Worm (Caenorhabditis elegans) whole organism, L4 larva: ENCODE data around the gene F46C5.1.

ENCODE experiments used
- F10B5.3 ChIP-seq: sonication (generic microtip); optimal IDR thresholded peaks from 2 replicates; lab custom pipeline; 2016; ENCODE audit warnings: mild to moderate bottlenecking, missing genetic modification characterization, missing compliant biosample characterization
- F26F4.8 ChIP-seq: fragments of 200-800 bp; sonication (Bioruptor generic); conservative IDR thresholded peaks from 2 replicates; pipeline ENCODE4 v1.3.6; 2022; ENCODE audit warnings: missing genetic modification characterization, missing compliant biosample characterization
- F37D6.2 ChIP-seq: sonication (generic microtip); optimal IDR thresholded peaks from 2 replicates; lab custom pipeline; 2016; ENCODE audit warnings: mild to moderate bottlenecking, missing genetic modification characterization, missing compliant biosample characterization
- F49E8.2 ChIP-seq: sonication (generic microtip); optimal IDR thresholded peaks from 2 replicates; lab custom pipeline; 2016; ENCODE audit warnings: missing compliant biosample characterization, mild to moderate bottlenecking, missing genetic modification characterization, borderline replicate concordance
- R02D3.7 ChIP-seq: fragments of 150-350 bp; sonication (generic microtip); optimal IDR thresholded peaks from 3 replicates; lab custom pipeline; 2014; ENCODE audit warnings: missing biosample characterization, missing genetic modification characterization
- Y48G9A.11 ChIP-seq: fragments of 200-800 bp; sonication (Bioruptor generic); IDR thresholded peaks from 2 replicates; pipeline ENCODE4 v1.3.6; 2022; ENCODE audit warnings: missing genetic modification reagents, missing genetic modification characterization, missing compliant biosample characterization
- Y75B8A.6 ChIP-seq: fragments of 200-800 bp; sonication (Bioruptor generic); IDR thresholded peaks from 2 replicates; pipeline ENCODE4 v1.3.6; 2022; ENCODE audit warnings: missing genetic modification reagents, missing genetic modification characterization, missing compliant biosample characterization
- ZK337.2 ChIP-seq: fragments of 200-800 bp; sonication (Bioruptor generic); IDR thresholded peaks from 2 replicates; pipeline ENCODE4 v1.3.6; 2022; ENCODE audit warnings: missing genetic modification reagents, missing genetic modification characterization, missing compliant biosample characterization
- ama-1 ChIP-seq: fragments of 150-350 bp; optimal IDR thresholded peaks from 2 replicates; lab custom pipeline; 2014; ENCODE audit warnings: inconsistent platforms, mixed read lengths
- arid-1 ChIP-seq: fragments of 200-800 bp; sonication (Bioruptor generic); conservative IDR thresholded peaks from 2 replicates; pipeline ENCODE4 v1.3.6; 2022; ENCODE audit warnings: missing genetic modification reagents, missing genetic modification characterization, missing compliant biosample characterization
- attf-4 ChIP-seq: sonication (generic microtip); optimal IDR thresholded peaks from 3 replicates; lab custom pipeline; 2017; ENCODE audit warnings: missing biosample characterization, missing genetic modification characterization
- ceh-44 ChIP-seq: fragments of 200-800 bp; sonication (Bioruptor generic); IDR thresholded peaks from 2 replicates; pipeline ENCODE4 v1.3.6; 2022; ENCODE audit warnings: missing genetic modification reagents, missing genetic modification characterization, missing compliant biosample characterization
- ces-1 ChIP-seq: fragments of 150-350 bp; sonication (generic microtip); optimal IDR thresholded peaks from 4 replicates; lab custom pipeline; 2014; ENCODE audit warnings: missing biosample characterization, missing genetic modification reagents, missing genetic modification characterization
- ctbp-1 ChIP-seq: fragments of 200-800 bp; sonication (Bioruptor generic); IDR thresholded peaks from 2 replicates; pipeline ENCODE4 v1.3.6; 2022; ENCODE audit warnings: missing genetic modification reagents, missing genetic modification characterization, missing compliant biosample characterization
- daf-8 ChIP-seq: fragments of 200-800 bp; sonication (Bioruptor generic); IDR thresholded peaks from 2 replicates; pipeline ENCODE4 v1.3.6; 2022; ENCODE audit warnings: missing genetic modification characterization, missing compliant biosample characterization
- dmd-8 ChIP-seq: fragments of 200-800 bp; sonication (Bioruptor generic); IDR thresholded peaks from 2 replicates; pipeline ENCODE4 v1.3.6; 2022; ENCODE audit warnings: missing genetic modification characterization, missing compliant biosample characterization
- dpl-1 ChIP-seq: fragments of 150-350 bp; optimal IDR thresholded peaks from 2 replicates; lab custom pipeline; 2014; ENCODE audit warnings: missing biosample characterization, missing genetic modification reagents, missing genetic modification characterization
- duxl-1 ChIP-seq: sonication (generic microtip); optimal IDR thresholded peaks from 2 replicates; lab custom pipeline; 2016; ENCODE audit warnings: mild to moderate bottlenecking, missing genetic modification characterization, moderate library complexity, missing compliant biosample characterization; ENCODE audit not compliant: poor library complexity
- egl-43 ChIP-seq: fragments of 200-800 bp; sonication (Bioruptor generic); IDR thresholded peaks from 2 replicates; pipeline ENCODE4 v1.3.6; 2022; ENCODE audit warnings: missing genetic modification reagents, missing genetic modification characterization, missing compliant biosample characterization
- fkh-10 ChIP-seq: fragments of 150-350 bp; optimal IDR thresholded peaks from 2 replicates; lab custom pipeline; 2014; ENCODE audit warnings: missing biosample characterization, missing genetic modification reagents, missing genetic modification characterization
- fos-1 ChIP-seq: fragments of 150-350 bp; optimal IDR thresholded peaks from 2 replicates; lab custom pipeline; 2014; ENCODE audit warnings: missing biosample characterization, missing genetic modification characterization
- hif-1 ChIP-seq, 2 experiments: sonication (generic microtip); optimal IDR thresholded peaks; 2 replicates each; lab custom pipeline; 2016 to 2017; ENCODE audit warnings: missing compliant biosample characterization in 2 of 2, missing genetic modification characterization in 2 of 2, missing genetic modification reagents in 2 of 2, missing genotype in 2 of 2, mild to moderate bottlenecking in 1 of 2
- jun-1 ChIP-seq: fragments of 150-350 bp; optimal IDR thresholded peaks from 2 replicates; lab custom pipeline; 2014; ENCODE audit warnings: missing biosample characterization, missing genetic modification reagents, missing genetic modification characterization
- lin-1 ChIP-seq: fragments of 200-800 bp; sonication (Bioruptor generic); IDR thresholded peaks from 2 replicates; pipeline ENCODE4 v1.3.6; 2022; ENCODE audit warnings: missing genetic modification reagents, missing genetic modification characterization, missing compliant biosample characterization
- lin-29 ChIP-seq: fragments of 200-800 bp; sonication (Bioruptor generic); IDR thresholded peaks from 2 replicates; pipeline ENCODE4 v1.3.6; 2022; ENCODE audit warnings: missing genetic modification reagents, missing genetic modification characterization, missing compliant biosample characterization
- lir-3 ChIP-seq: sonication (generic microtip); optimal IDR thresholded peaks from 2 replicates; lab custom pipeline; 2016; ENCODE audit warnings: mild to moderate bottlenecking, missing genetic modification characterization, missing compliant biosample characterization
- madf-5 ChIP-seq, 2 experiments: fragments of 200-800 bp; sonication (Bioruptor generic); IDR thresholded peaks; 2 replicates each; pipeline ENCODE4 v1.3.6; 2022; ENCODE audit warnings: missing compliant biosample characterization in 2 of 2, missing genetic modification characterization in 2 of 2
- madf-9 ChIP-seq: fragments of 200-800 bp; sonication (Bioruptor generic); conservative IDR thresholded peaks from 2 replicates; pipeline ENCODE4 v1.3.6; 2022; ENCODE audit warnings: missing genetic modification reagents, missing genetic modification characterization, missing compliant biosample characterization
- mdt-29 ChIP-seq: fragments of 200-800 bp; sonication (Bioruptor generic); IDR thresholded peaks from 2 replicates; pipeline ENCODE4 v1.3.6; 2022; ENCODE audit warnings: missing genetic modification reagents, missing genetic modification characterization, missing compliant biosample characterization
- mep-1 ChIP-seq: fragments of 150-350 bp; sonication (generic microtip); optimal IDR thresholded peaks from 3 replicates; lab custom pipeline; 2014; ENCODE audit warnings: missing biosample characterization, missing genetic modification characterization
- mes-2 ChIP-seq: sonication (generic microtip); optimal IDR thresholded peaks from 2 replicates; lab custom pipeline; 2016; ENCODE audit warnings: missing genotype, mild to moderate bottlenecking, missing genetic modification characterization, missing compliant biosample characterization; ENCODE audit not compliant: poor library complexity, severe bottlenecking
- mxl-2 ChIP-seq: fragments of 200-800 bp; sonication (Bioruptor generic); conservative IDR thresholded peaks from 2 replicates; pipeline ENCODE4 v1.3.6; 2022; ENCODE audit warnings: missing genetic modification reagents, missing genetic modification characterization, missing compliant biosample characterization
- mxl-3 ChIP-seq: fragments of 200-800 bp; sonication (Bioruptor generic); optimal IDR thresholded peaks from 2 replicates; lab custom pipeline; 2018; ENCODE audit warnings: mild to moderate bottlenecking, missing genetic modification characterization, missing compliant biosample characterization
- nhr-10 ChIP-seq: fragments of 150-350 bp; optimal IDR thresholded peaks from 2 replicates; lab custom pipeline; 2014; ENCODE audit warnings: missing biosample characterization, missing genetic modification characterization
- nhr-111 ChIP-seq: fragments of 200-800 bp; sonication (Bioruptor generic); optimal IDR thresholded peaks from 2 replicates; lab custom pipeline; 2018; ENCODE audit warnings: mild to moderate bottlenecking, missing genetic modification characterization, missing compliant biosample characterization
- nhr-237 ChIP-seq: sonication (generic microtip); optimal IDR thresholded peaks from 2 replicates; lab custom pipeline; 2017; ENCODE audit warnings: missing biosample characterization, missing genetic modification characterization
- nhr-28 ChIP-seq: fragments of 150-350 bp; optimal IDR thresholded peaks from 2 replicates; lab custom pipeline; 2014; ENCODE audit warnings: missing biosample characterization, missing genetic modification characterization
- nhr-76 ChIP-seq: fragments of 150-350 bp; optimal IDR thresholded peaks from 2 replicates; lab custom pipeline; 2014; ENCODE audit warnings: missing biosample characterization, missing genetic modification characterization
- php-3 ChIP-seq: fragments of 200-800 bp; sonication (Bioruptor generic); IDR thresholded peaks from 2 replicates; pipeline ENCODE4 v1.3.6; 2022; ENCODE audit warnings: missing genetic modification reagents, missing genetic modification characterization, missing compliant biosample characterization
- pqm-1 ChIP-seq: sonication (generic microtip); optimal IDR thresholded peaks from 2 replicates; lab custom pipeline; 2017; ENCODE audit warnings: missing biosample characterization, missing genetic modification characterization
- rbr-2 ChIP-seq: sonication (generic microtip); optimal IDR thresholded peaks from 2 replicates; lab custom pipeline; 2016; ENCODE audit warnings: missing genotype, missing genetic modification characterization, missing compliant biosample characterization
- sdz-12 ChIP-seq: fragments of 200-800 bp; sonication (Bioruptor generic); optimal IDR thresholded peaks from 2 replicates; lab custom pipeline; 2018; ENCODE audit warnings: mild to moderate bottlenecking, missing genetic modification characterization, missing compliant biosample characterization
- snpc-1.2 ChIP-seq: fragments of 200-800 bp; sonication (Bioruptor generic); IDR thresholded peaks from 2 replicates; pipeline ENCODE4 v1.3.6; 2022; ENCODE audit warnings: missing genetic modification reagents, missing genetic modification characterization, missing compliant biosample characterization
- spr-1 ChIP-seq: sonication (generic microtip); optimal IDR thresholded peaks from 2 replicates; lab custom pipeline; 2016; ENCODE audit warnings: mild to moderate bottlenecking, missing genetic modification characterization, missing compliant biosample characterization
- spr-3 ChIP-seq: fragments of 200-800 bp; sonication (Bioruptor generic); optimal IDR thresholded peaks from 2 replicates; lab custom pipeline; 2018; ENCODE audit warnings: mild to moderate bottlenecking, missing genetic modification characterization, missing compliant biosample characterization
- tag-97 ChIP-seq: fragments of 200-800 bp; sonication (Bioruptor generic); IDR thresholded peaks from 2 replicates; pipeline ENCODE4 v1.3.6; 2022; ENCODE audit warnings: missing genetic modification characterization, missing compliant biosample characterization
- unc-62 ChIP-seq, 3 experiments: fragments of 150-350 bp in 1 of 3; sonication (generic microtip); optimal IDR thresholded peaks in 2 of 3; peaks in 1 of 3; 1 replicate in 1 of 3; 2 replicates in 2 of 3; lab custom pipeline; 2014 to 2017; ENCODE audit warnings: missing biosample characterization in 3 of 3, missing genetic modification characterization in 3 of 3, missing genetic modification reagents in 3 of 3, missing genotype in 1 of 3
- zag-1 ChIP-seq: fragments of 150-350 bp; optimal IDR thresholded peaks from 2 replicates; lab custom pipeline; 2014; ENCODE audit warnings: missing biosample characterization, missing genetic modification characterization
- zfp-3 ChIP-seq: fragments of 200-800 bp; sonication (Bioruptor generic); conservative IDR thresholded peaks from 2 replicates; pipeline ENCODE4 v1.3.6; 2022; ENCODE audit warnings: missing genetic modification reagents, missing genetic modification characterization, missing compliant biosample characterization
- ztf-11 ChIP-seq: fragments of 150-350 bp; optimal IDR thresholded peaks from 2 replicates; lab custom pipeline; 2014; ENCODE audit warnings: missing biosample characterization, missing genetic modification characterization

F46C5.1 gene

ce11 chrII:8787376-8787775, 33.6 kb downstream of the F46C5.1 start (continued):
- TF ChIP-seq ztf-11 (tag; lab: Kevin White, UChicago) (no peak), spr-1 (tag; lab: Kevin White, UChicago) (peak; percentile 71), hif-1 (tag; optimal IDR thresholded peaks at IDR 0.05; lab: Kevin White, UChicago) (peak in 1 of 2 experiments; percentile 83), ceh-44 (GFP tag; lab: Robert Waterston, UW) (no peak), ama-1 (peak; percentile 90), duxl-1 (tag; lab: Kevin White, UChicago) (peak; percentile 77), nhr-111 (GFP tag; lab: Kevin White, UChicago) (no peak), mes-2 (tag; lab: Kevin White, UChicago) (peak; percentile 88), ces-1 (no peak), php-3 (GFP tag; lab: Robert Waterston, UW) (peak; percentile 81), nhr-237 (tag; lab: Kevin White, UChicago) (no peak), fos-1 (tag; lab: Kevin White, UChicago) (no peak), mxl-2 (GFP tag; lab: Robert Waterston, UW) (no peak), nhr-10 (no peak), madf-5 (GFP tag; IDR thresholded peaks at IDR 0.05; lab: Robert Waterston, UW) (no peak), rbr-2 (tag; lab: Kevin White, UChicago) (peak; percentile 93), dpl-1 (GFP tag; lab: Kevin White, UChicago) (peak; percentile 78), egl-43 (GFP tag; lab: Robert Waterston, UW) (peak; percentile 81; the same call in 1 of the 2 replicates), F37D6.2 (tag; lab: Kevin White, UChicago) (peak; percentile 58), mxl-3 (GFP tag; lab: Kevin White, UChicago) (peak; percentile 73), dmd-8 (GFP tag; lab: Robert Waterston, UW) (no peak), F26F4.8 (GFP tag; lab: Robert Waterston, UW) (no peak), madf-9 (GFP tag; lab: Robert Waterston, UW) (peak; percentile 50; the same call in 1 of the 2 replicates), nhr-28 (tag; lab: Kevin White, UChicago) (peak; percentile 89), zag-1 (no peak), attf-4 (tag; lab: Kevin White, UChicago) (no peak), jun-1 (tag; lab: Kevin White, UChicago) (peak; percentile 90), snpc-1.2 (GFP tag; lab: Robert Waterston, UW) (peak; percentile 58), mdt-29 (GFP tag; lab: Robert Waterston, UW) (peak; percentile 92), lin-29 (peak; percentile 51; the same call in 1 of the 2 replicates), Y75B8A.6 (no peak), arid-1 (GFP tag; lab: Robert Waterston, UW) (peak; percentile 66; the same call in 1 of the 2 replicates), Y48G9A.11 (GFP tag; lab: Robert Waterston, UW) (no peak), lin-1 (GFP tag; lab: Robert Waterston, UW) (0 out of 2 replicates have a peak, but pooled peaks have one; percentile 63), R02D3.7 (tag; lab: Kevin White, UChicago) (no peak), ctbp-1 (GFP tag; lab: Robert Waterston, UW) (peak; percentile 84), pqm-1 (tag; lab: Kevin White, UChicago) (peak; percentile 22), zfp-3 (peak; percentile 86), unc-62 (GFP tag; optimal IDR thresholded peaks at IDR 0.05 in 1 of 2; lab: Kevin White, UChicago) (peak in 1 of 2 experiments; percentile 100), unc-62 (tag; optimal IDR thresholded peaks at IDR 0.05; lab: Kevin White, UChicago) (no peak), tag-97 (no peak), mep-1 (tag; lab: Kevin White, UChicago) (peak; percentile 88), nhr-76 (tag; lab: Kevin White, UChicago) (peak; percentile 20), fkh-10 (GFP tag; lab: Kevin White, UChicago) (peak; percentile 67), F10B5.3 (no peak), F49E8.2 (tag; lab: Kevin White, UChicago) (no peak), daf-8 (GFP tag; lab: Robert Waterston, UW) (no peak), ZK337.2 (GFP tag; lab: Robert Waterston, UW) (no peak), lir-3 (tag; lab: Kevin White, UChicago) (no peak), spr-3 (no peak), sdz-12 (no peak)
